Worm (Caenorhabditis elegans) whole organism, dauer: ENCODE results near the gene C55A6.4.

Experiments
- unc-62 ChIP-seq: sonication (generic microtip); optimal IDR thresholded peaks from 2 replicates; lab custom pipeline; 2017; ENCODE audit warnings: missing biosample characterization, missing genetic modification reagents, missing genetic modification characterization

The C55A6.4 gene

ce11 chrV:11472209-11472608, 45.5 kb downstream of the C55A6.4 start, which contains the start of the genes nas-20 and nas-21:
TSS of gene nas-20 (minus strand) at chrV:11472309.
TSS of gene nas-21 (plus strand) at chrV:11472564.
- no peak for TF ChIP-seq unc-62 (GFP tag; lab: Kevin White, UChicago)

DNA sequence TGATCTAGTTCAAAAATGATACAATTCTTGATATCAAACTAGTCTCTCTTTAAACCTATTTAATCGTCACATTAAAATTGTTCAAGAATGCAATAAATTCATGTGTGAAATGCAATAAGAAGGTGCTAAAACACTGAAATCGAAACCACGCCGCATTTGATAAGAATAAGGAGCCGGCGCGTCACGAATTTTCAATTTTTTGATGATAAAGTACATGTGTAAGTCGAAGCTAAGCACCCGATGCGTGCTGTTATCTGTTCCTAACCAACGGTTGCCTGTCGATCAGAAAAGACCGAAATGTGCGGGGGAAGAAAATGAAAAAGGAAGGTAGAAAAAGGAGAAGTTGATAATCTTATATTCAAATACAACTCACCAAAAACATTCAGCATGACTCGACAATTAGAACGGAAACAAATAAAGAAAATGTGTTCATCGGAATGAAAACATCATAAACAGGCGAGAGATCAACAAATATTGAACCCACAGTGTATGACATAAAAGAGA, 47.4 kb downstream of the C55A6.4 start, which contains the start of gene aat-6:
aat-6 (minus strand) TSS at position 454 of the 504 bp plus-strand sequence.
- no peak for TF ChIP-seq unc-62 (GFP tag; lab: Kevin White, UChicago)
